Fruit fly (Drosophila melanogaster) whole organism, prepupa: Measurements from ENCODE around the gene Nup98-96.

Experiments
- Blimp-1 ChIP-seq: fragments of 200-800 bp; sonication (Bioruptor generic); optimal IDR thresholded peaks from 3 replicates; lab custom pipeline; 2017; ENCODE audit warnings: missing biosample characterization, missing genetic modification characterization, mild to moderate bottlenecking, moderate library complexity, missing genetic modification reagents
- CG10631 ChIP-seq: fragments of 200-800 bp; sonication (Bioruptor generic); optimal IDR thresholded peaks from 2 replicates; lab custom pipeline; 2016; ENCODE audit warnings: missing biosample characterization, missing genetic modification characterization
- CG10669 ChIP-seq: fragments of 200-800 bp; sonication (Bioruptor generic); optimal IDR thresholded peaks from 3 replicates; lab custom pipeline; 2018; ENCODE audit warnings: missing biosample characterization, mild to moderate bottlenecking, missing genetic modification characterization, moderate library complexity
- CG11294 ChIP-seq: fragments of 200-800 bp; sonication (Bioruptor generic); IDR thresholded peaks from 2 replicates; pipeline ENCODE4 v1.3.6; 2022; ENCODE audit warnings: missing biosample characterization, missing genetic modification characterization
- CG11902 ChIP-seq: fragments of 200-800 bp; sonication (Bioruptor generic); optimal IDR thresholded peaks from 3 replicates; lab custom pipeline; 2016; ENCODE audit warnings: missing biosample characterization, missing genetic modification characterization
- CG15336 ChIP-seq: fragments of 200-800 bp; sonication (Bioruptor generic); IDR thresholded peaks from 2 replicates; pipeline ENCODE4 v1.3.6; 2022; ENCODE audit warnings: missing biosample characterization, missing genetic modification characterization
- CG1621 ChIP-seq: fragments of 200-800 bp; sonication (Bioruptor generic); optimal IDR thresholded peaks from 3 replicates; lab custom pipeline; 2018; ENCODE audit warnings: missing biosample characterization, mild to moderate bottlenecking, missing genetic modification characterization
- CG16779 ChIP-seq: fragments of 200-800 bp; sonication (Bioruptor generic); optimal IDR thresholded peaks from 3 replicates; lab custom pipeline; 2017; ENCODE audit warnings: missing biosample characterization, mild to moderate bottlenecking, missing genetic modification characterization
- CG31627 ChIP-seq: fragments of 200-800 bp; sonication (Bioruptor generic); optimal IDR thresholded peaks from 3 replicates; lab custom pipeline; 2016; ENCODE audit warnings: missing biosample characterization, missing genetic modification characterization
- CG34406 ChIP-seq: fragments of 200-800 bp; sonication (Bioruptor generic); optimal IDR thresholded peaks from 3 replicates; lab custom pipeline; 2016; ENCODE audit warnings: missing biosample characterization, missing genetic modification characterization
- CG3919 ChIP-seq: fragments of 200-800 bp; sonication (Bioruptor generic); optimal IDR thresholded peaks from 3 replicates; lab custom pipeline; 2016; ENCODE audit warnings: missing biosample characterization, missing genetic modification characterization
- CG4318 ChIP-seq: fragments of 200-800 bp; sonication (Bioruptor generic); optimal IDR thresholded peaks from 3 replicates; lab custom pipeline; 2017; ENCODE audit warnings: missing biosample characterization, mild to moderate bottlenecking, missing genetic modification characterization
- CG6163 ChIP-seq: fragments of 200-800 bp; sonication (Bioruptor generic); IDR thresholded peaks from 3 replicates; pipeline ENCODE4 v1.3.6; 2022; ENCODE audit warnings: missing biosample characterization, missing genetic modification characterization
- CG6276 ChIP-seq: fragments of 200-800 bp; sonication (Bioruptor generic); optimal IDR thresholded peaks from 2 replicates; lab custom pipeline; 2017; ENCODE audit warnings: missing biosample characterization, mild to moderate bottlenecking, missing genetic modification characterization
- CG6792 ChIP-seq: fragments of 200-800 bp; sonication (Bioruptor generic); optimal IDR thresholded peaks from 3 replicates; lab custom pipeline; 2016; ENCODE audit warnings: missing biosample characterization, missing genetic modification characterization
- CG6808 ChIP-seq: fragments of 200-800 bp; sonication (Bioruptor generic); optimal IDR thresholded peaks from 3 replicates; lab custom pipeline; 2017; ENCODE audit warnings: missing biosample characterization, missing genetic modification characterization, mild to moderate bottlenecking, moderate library complexity, missing genetic modification reagents
- CG6854 ChIP-seq: fragments of 200-800 bp; sonication (Bioruptor generic); optimal IDR thresholded peaks from 2 replicates; lab custom pipeline; 2017; ENCODE audit warnings: missing biosample characterization, mild to moderate bottlenecking, missing genetic modification characterization
- CG7368 ChIP-seq: fragments of 200-800 bp; sonication (Bioruptor generic); optimal IDR thresholded peaks from 3 replicates; lab custom pipeline; 2016; ENCODE audit warnings: missing biosample characterization, missing genetic modification characterization
- CG8119 ChIP-seq: fragments of 200-800 bp; sonication (Bioruptor generic); IDR thresholded peaks from 3 replicates; pipeline ENCODE4 v1.3.6; 2022; ENCODE audit warnings: missing biosample characterization, missing genetic modification characterization
- CG8319 ChIP-seq: fragments of 200-800 bp; sonication (Bioruptor generic); optimal IDR thresholded peaks from 3 replicates; lab custom pipeline; 2016; ENCODE audit warnings: missing biosample characterization, missing genetic modification characterization
- CG8632 ChIP-seq: fragments of 200-800 bp; sonication (Bioruptor generic); optimal IDR thresholded peaks from 3 replicates; lab custom pipeline; 2016; ENCODE audit warnings: missing biosample characterization, missing genetic modification characterization
- Eip75B ChIP-seq: fragments of 200-800 bp; sonication (Bioruptor generic); optimal IDR thresholded peaks from 3 replicates; lab custom pipeline; 2016; ENCODE audit warnings: missing biosample characterization, missing genetic modification characterization
- Eip78C ChIP-seq: fragments of 200-800 bp; sonication (Bioruptor generic); peaks from one replicate; lab custom pipeline; 2016; ENCODE audit warnings: missing biosample characterization, missing genetic modification characterization
- Eip93F ChIP-seq: fragments of 200-800 bp; sonication (Bioruptor generic); optimal IDR thresholded peaks from 2 replicates; lab custom pipeline; 2016; ENCODE audit warnings: missing biosample characterization, mild to moderate bottlenecking, missing genetic modification characterization
- Ets21C ChIP-seq: fragments of 200-800 bp; sonication (Bioruptor generic); optimal IDR thresholded peaks from 3 replicates; lab custom pipeline; 2016; ENCODE audit warnings: missing biosample characterization, missing genetic modification characterization
- Ets96B ChIP-seq: fragments of 200-800 bp; optimal IDR thresholded peaks from 2 replicates; lab custom pipeline; 2019; ENCODE audit warnings: missing biosample characterization, mild to moderate bottlenecking, missing genetic modification characterization, moderate library complexity
- Gug ChIP-seq: fragments of 200-800 bp; sonication (Bioruptor generic); IDR thresholded peaks from 2 replicates; pipeline ENCODE4 v1.3.6; 2022; ENCODE audit warnings: missing biosample characterization, missing genetic modification characterization
- Hr38 ChIP-seq: sonication (Bioruptor generic); optimal IDR thresholded peaks from 2 replicates; lab custom pipeline; 2016; ENCODE audit warnings: missing biosample characterization, missing genetic modification characterization
- Hr4 ChIP-seq: fragments of 200-800 bp; sonication (Bioruptor generic); optimal IDR thresholded peaks from 3 replicates; lab custom pipeline; 2016; ENCODE audit warnings: missing biosample characterization, missing genetic modification characterization
- Lpt ChIP-seq: fragments of 200-800 bp; sonication (Bioruptor generic); optimal IDR thresholded peaks from 3 replicates; lab custom pipeline; 2016; ENCODE audit warnings: missing biosample characterization, missing genetic modification characterization
- OdsH ChIP-seq: fragments of 200-800 bp; sonication (Bioruptor generic); optimal IDR thresholded peaks from 3 replicates; lab custom pipeline; 2016; ENCODE audit warnings: missing biosample characterization, missing genetic modification characterization
- Sox102F ChIP-seq: fragments of 200-800 bp; sonication (Bioruptor generic); optimal IDR thresholded peaks from 2 replicates; lab custom pipeline; 2016; ENCODE audit warnings: missing biosample characterization, mild to moderate bottlenecking, missing genetic modification characterization
- Sox14 ChIP-seq: fragments of 200-800 bp; sonication (Bioruptor generic); optimal IDR thresholded peaks from 3 replicates; lab custom pipeline; 2016; ENCODE audit warnings: missing biosample characterization, missing genetic modification characterization
- Sox15 ChIP-seq: fragments of 200-800 bp; sonication (Bioruptor generic); optimal IDR thresholded peaks from 3 replicates; lab custom pipeline; 2016; ENCODE audit warnings: missing biosample characterization, missing genetic modification characterization
- achi ChIP-seq: fragments of 200-800 bp; sonication (Bioruptor generic); optimal IDR thresholded peaks from 3 replicates; lab custom pipeline; 2016; ENCODE audit warnings: missing biosample characterization, missing genetic modification characterization
- acj6 ChIP-seq: fragments of 200-800 bp; sonication (Bioruptor generic); optimal IDR thresholded peaks from 3 replicates; lab custom pipeline; 2016; ENCODE audit warnings: missing biosample characterization, missing genetic modification characterization
- cyc ChIP-seq: fragments of 200-800 bp; sonication (Bioruptor generic); optimal IDR thresholded peaks from 3 replicates; lab custom pipeline; 2016; ENCODE audit warnings: missing biosample characterization, missing genetic modification characterization
- dac ChIP-seq: fragments of 200-800 bp; sonication (Bioruptor generic); optimal IDR thresholded peaks from 2 replicates; lab custom pipeline; 2017; ENCODE audit warnings: missing biosample characterization, mild to moderate bottlenecking, missing genetic modification characterization
- eg ChIP-seq: fragments of 200-800 bp; sonication (Bioruptor generic); IDR thresholded peaks from 3 replicates; pipeline ENCODE4 v1.3.6; 2022; ENCODE audit warnings: missing biosample characterization, missing genetic modification characterization
- esn ChIP-seq: fragments of 200-800 bp; sonication (Bioruptor generic); optimal IDR thresholded peaks from 2 replicates; lab custom pipeline; 2016; ENCODE audit warnings: missing biosample characterization, mild to moderate bottlenecking, missing genetic modification characterization, moderate library complexity
- fd59A ChIP-seq: fragments of 200-800 bp; sonication (Bioruptor generic); optimal IDR thresholded peaks from 2 replicates; lab custom pipeline; 2017; ENCODE audit warnings: missing biosample characterization, mild to moderate bottlenecking, missing genetic modification characterization, missing genetic modification reagents
- fd85E ChIP-seq: fragments of 200-800 bp; sonication (Bioruptor generic); optimal IDR thresholded peaks from 3 replicates; lab custom pipeline; 2016; ENCODE audit warnings: missing biosample characterization, missing genetic modification characterization
- lz ChIP-seq: fragments of 200-800 bp; sonication (Bioruptor generic); optimal IDR thresholded peaks from 3 replicates; lab custom pipeline; 2016; ENCODE audit warnings: missing biosample characterization, missing genetic modification characterization
- net ChIP-seq: fragments of 200-800 bp; sonication (Bioruptor generic); optimal IDR thresholded peaks from 3 replicates; lab custom pipeline; 2016; ENCODE audit warnings: missing biosample characterization, missing genetic modification characterization
- pdm3 ChIP-seq: fragments of 200-800 bp; sonication (Bioruptor generic); optimal IDR thresholded peaks from 3 replicates; lab custom pipeline; 2016; ENCODE audit warnings: missing biosample characterization, missing genetic modification characterization
- salr ChIP-seq, 2 experiments: fragments of 200-800 bp; sonication (Bioruptor generic); optimal IDR thresholded peaks; 3 replicates each; lab custom pipeline; 2016 to 2018; ENCODE audit warnings: missing biosample characterization in 2 of 2, missing genetic modification characterization in 2 of 2, mild to moderate bottlenecking in 1 of 2
- spab ChIP-seq: fragments of 200-800 bp; sonication (Bioruptor generic); optimal IDR thresholded peaks from 2 replicates; lab custom pipeline; 2017; ENCODE audit warnings: missing biosample characterization, mild to moderate bottlenecking, missing genetic modification characterization, missing genetic modification reagents
- svp ChIP-seq: fragments of 200-800 bp; sonication (Bioruptor generic); peaks from one replicate; lab custom pipeline; 2016; ENCODE audit warnings: missing biosample characterization, missing genetic modification characterization
- topi ChIP-seq: fragments of 200-800 bp; sonication (Bioruptor generic); optimal IDR thresholded peaks from 3 replicates; lab custom pipeline; 2016; ENCODE audit warnings: missing biosample characterization, missing genetic modification characterization

Gene Nup98-96

dm6 chr3R:23789584-23789983, 8.2 kb upstream of the Nup98-96 start:
- TF ChIP-seq svp (GFP tag; lab: Kevin White, UChicago) (peak; percentile 99), pdm3 (GFP tag; lab: Kevin White, UChicago) (no peak), CG34406 (GFP tag; lab: Kevin White, UChicago) (no peak)

DNA sequence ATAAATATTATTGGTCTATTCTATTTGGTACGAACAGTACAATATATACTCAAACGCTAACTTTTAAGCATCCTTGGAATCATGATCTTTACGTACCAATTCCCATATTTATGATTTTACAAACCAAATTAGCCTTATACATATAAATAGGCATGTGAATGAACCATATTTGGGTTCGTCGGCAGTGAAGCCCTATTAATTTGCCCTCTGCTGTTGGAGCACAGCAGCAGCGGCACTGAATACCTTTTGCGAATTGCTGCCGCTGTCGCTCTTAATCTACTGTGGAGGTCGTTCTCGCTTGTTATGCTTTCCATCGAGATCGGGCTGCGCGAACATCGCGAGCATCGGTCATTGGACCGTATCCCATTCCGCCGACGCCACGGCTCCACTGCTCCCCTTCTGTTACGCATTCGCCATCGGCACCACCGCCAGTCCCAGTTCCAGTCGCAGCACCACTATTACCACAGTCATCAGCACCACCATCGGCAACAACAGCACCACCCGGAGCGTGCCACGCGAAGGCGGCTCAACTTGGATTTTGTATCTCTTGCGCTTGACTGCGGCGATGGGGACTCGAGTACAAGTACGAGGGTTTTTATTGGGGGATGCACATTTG, 7.1 kb upstream of the Nup98-96 start:
- TF ChIP-seq cyc (GFP tag; lab: Kevin White, UChicago), result peak; percentile 47
- peak; percentile 69 for TF ChIP-seq CG6276
- peak; percentile 72 for TF ChIP-seq acj6 (GFP tag; lab: Kevin White, UChicago)
- TF ChIP-seq Hr38 (GFP tag; lab: Kevin White, UChicago), result no peak
- peak; percentile 54 for TF ChIP-seq CG31627 (GFP tag; lab: Kevin White, UChicago)
- peak; percentile 77 for TF ChIP-seq spab (GFP tag; lab: Kevin White, UChicago)
- no peak for TF ChIP-seq fd85E (GFP tag; lab: Kevin White, UChicago)
- peak; percentile 76 for TF ChIP-seq OdsH (GFP tag; lab: Kevin White, UChicago)
- TF ChIP-seq Ets21C (GFP tag; lab: Kevin White, UChicago), result peak; percentile 28
- peak; percentile 63 for TF ChIP-seq CG6792 (GFP tag; lab: Kevin White, UChicago)
- TF ChIP-seq CG6808 (GFP tag; lab: Kevin White, UChicago), result peak; percentile 71
- peak; percentile 73 for TF ChIP-seq CG10669
- TF ChIP-seq Ets96B, result peak; percentile 79
- peak; percentile 48 to 73 for TF ChIP-seq salr (GFP tag; optimal IDR thresholded peaks at IDR 0.05; lab: Kevin White, UChicago)
- TF ChIP-seq CG1621 (tag; lab: Kevin White, UChicago), result peak; percentile 70
- peak; percentile 71; the same call in 1 of the 2 replicates for TF ChIP-seq CG15336
- peak; percentile 68 for TF ChIP-seq pdm3 (GFP tag; lab: Kevin White, UChicago)
- peak; percentile 58 for TF ChIP-seq CG6854
- peak; percentile 56 for TF ChIP-seq achi (GFP tag; lab: Kevin White, UChicago)
- TF ChIP-seq Sox15 (GFP tag; lab: Kevin White, UChicago), result peak; percentile 46
- peak; percentile 73 for TF ChIP-seq esn (GFP tag; lab: Kevin White, UChicago)
- TF ChIP-seq CG16779, result peak; percentile 24
- peak; percentile 39 for TF ChIP-seq Lpt (GFP tag; lab: Kevin White, UChicago)
- no peak for TF ChIP-seq CG8319 (GFP tag; lab: Kevin White, UChicago)
- peak; percentile 53 for TF ChIP-seq Sox102F (GFP tag; lab: Kevin White, UChicago)
- peak; percentile 67 for TF ChIP-seq fd59A
- peak; percentile 29 for TF ChIP-seq CG7368 (GFP tag; lab: Kevin White, UChicago)
- TF ChIP-seq CG6163 (GFP tag; lab: Robert Waterston, UW), result peak; percentile 44
- TF ChIP-seq Hr4, result peak; percentile 72
- TF ChIP-seq CG8632 (GFP tag; lab: Kevin White, UChicago), result peak; percentile 65
- no peak for TF ChIP-seq Eip93F
- peak; percentile 61 for TF ChIP-seq dac (GFP tag; lab: Kevin White, UChicago)
- peak; percentile 79 for TF ChIP-seq CG8119
- peak; percentile 44; the same call in 1 of the 2 replicates for TF ChIP-seq CG11294 (GFP tag; lab: Robert Waterston, UW)
- peak; percentile 68 for TF ChIP-seq Gug
- TF ChIP-seq Sox14, result peak; percentile 75
- TF ChIP-seq CG3919, result peak; percentile 70
- peak; percentile 93 for TF ChIP-seq Eip78C (GFP tag; lab: Kevin White, UChicago)
- TF ChIP-seq topi (GFP tag; lab: Kevin White, UChicago), result peak; percentile 66
- peak; percentile 69 for TF ChIP-seq net (GFP tag; lab: Kevin White, UChicago)
- peak; percentile 63 for TF ChIP-seq CG34406 (GFP tag; lab: Kevin White, UChicago)
- no peak for TF ChIP-seq Blimp-1 (GFP tag; lab: Kevin White, UChicago)
- TF ChIP-seq Eip75B (GFP tag; lab: Kevin White, UChicago), result peak; percentile 78
- peak; percentile 23 for TF ChIP-seq CG11902 (GFP tag; lab: Kevin White, UChicago)
- TF ChIP-seq eg (GFP tag; lab: Robert Waterston, UW), result peak; percentile 63
- peak; percentile 80 for TF ChIP-seq CG10631
- peak; percentile 51 for TF ChIP-seq lz (GFP tag; lab: Kevin White, UChicago)
- TF ChIP-seq CG4318 (GFP tag; lab: Kevin White, UChicago), result peak; percentile 70
- peak; percentile 94 for TF ChIP-seq svp (GFP tag; lab: Kevin White, UChicago)
